Worm (Caenorhabditis elegans) whole organism, L4/young adult: ENCODE results near the gene emb-27.

Experiments
- W03F9.2 ChIP-seq: fragments of 150-350 bp; optimal IDR thresholded peaks from 2 replicates; lab custom pipeline; 2014; ENCODE audit warnings: missing biosample characterization, missing genetic modification characterization
- him-1 ChIP-seq: sonication (generic microtip); optimal IDR thresholded peaks from 2 replicates; lab custom pipeline; 2016; ENCODE audit warnings: missing genotype, missing genetic modification reagents, missing genetic modification characterization, missing compliant biosample characterization

DNA sequence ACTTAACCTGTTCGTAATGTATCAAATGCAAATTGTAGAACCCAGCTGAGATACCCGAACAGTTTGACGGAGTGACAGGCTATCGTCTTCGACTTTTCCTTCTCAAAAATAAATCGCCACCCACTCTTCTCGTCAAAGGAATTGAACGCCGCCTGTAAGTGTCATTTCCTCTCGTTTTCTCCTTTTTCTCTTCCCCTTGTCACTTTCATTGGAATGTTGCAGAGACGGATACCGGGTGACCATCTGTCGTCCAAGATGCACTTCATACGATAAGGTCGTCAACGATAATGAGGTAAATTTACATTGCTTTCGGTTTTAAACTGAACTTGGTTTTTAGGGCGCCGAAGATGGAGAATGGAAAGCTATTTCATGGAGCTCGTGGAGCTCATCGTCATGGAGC, 37.8 kb upstream of the emb-27 start:
- no peak for TF ChIP-seq him-1 (tag; lab: Kevin White, UChicago)
- TF ChIP-seq W03F9.2 (tag; lab: Kevin White, UChicago), result no peak
